Worm (Caenorhabditis elegans): ENCODE data around the gene C11H1.5.

ce11 chrX:14296559-14296958 is 6.4 kb downstream of the C11H1.5 start, which contains the start of gene madd-3:
- no peak for TF ChIP-seq unc-62 (GFP tag; optimal IDR thresholded peaks at IDR 0.05)
- no peak for TF ChIP-seq nfya-2 (GFP tag; IDR thresholded peaks at IDR 0.05)
- TF ChIP-seq fkh-3 (tag; optimal IDR thresholded peaks at IDR 0.05): no peak
- no peak for TF ChIP-seq Y79H2A.3 (GFP tag; conservative IDR thresholded peaks at IDR 0.05)
- no peak for TF ChIP-seq let-526 (GFP tag; IDR thresholded peaks at IDR 0.05)
- TF ChIP-seq lsy-27 (tag; optimal IDR thresholded peaks at IDR 0.05; ENCODE audit: borderline replicate concordance, insufficient read depth): no peak
- no peak for TF ChIP-seq snpc-4 (GFP tag; optimal IDR thresholded peaks at IDR 0.05)
- no peak for TF ChIP-seq snpc-4 (tag; optimal IDR thresholded peaks at IDR 0.05)
- no peak for TF ChIP-seq F49E8.2 (tag; optimal IDR thresholded peaks at IDR 0.05; ENCODE audit: insufficient read depth)
- no peak for TF ChIP-seq B0035.1 (tag; optimal IDR thresholded peaks at IDR 0.05)
